Fruit fly (Drosophila melanogaster) whole organism, pupa: Measurements from ENCODE around the gene CG31777.

ENCODE experiments used
- CG17806 ChIP-seq: fragments of 200-800 bp; sonication (Bioruptor generic); optimal IDR thresholded peaks from 2 replicates; lab custom pipeline; 2018; ENCODE audit warnings: missing biosample characterization, mild to moderate bottlenecking, missing genetic modification characterization, moderate library complexity
- D1 ChIP-seq: fragments of 200-800 bp; sonication (Bioruptor generic); optimal IDR thresholded peaks from 2 replicates; lab custom pipeline; 2018; ENCODE audit warnings: missing biosample characterization, mild to moderate bottlenecking, missing genetic modification characterization, moderate library complexity
- Pif1B ChIP-seq: fragments of 200-800 bp; sonication (Bioruptor generic); optimal IDR thresholded peaks from 3 replicates; lab custom pipeline; 2016; ENCODE audit warnings: missing biosample characterization, missing genetic modification characterization
- Snoo ChIP-seq: fragments of 200-800 bp; sonication (Bioruptor generic); optimal IDR thresholded peaks from 3 replicates; lab custom pipeline; 2017; ENCODE audit warnings: missing biosample characterization, mild to moderate bottlenecking, missing genetic modification characterization, inconsistent platforms
- fd96Ca ChIP-seq: fragments of 200-800 bp; sonication (Bioruptor generic); IDR thresholded peaks from 3 replicates; pipeline ENCODE4 v1.3.6; 2022; ENCODE audit warnings: missing biosample characterization, missing genetic modification characterization

DNA sequence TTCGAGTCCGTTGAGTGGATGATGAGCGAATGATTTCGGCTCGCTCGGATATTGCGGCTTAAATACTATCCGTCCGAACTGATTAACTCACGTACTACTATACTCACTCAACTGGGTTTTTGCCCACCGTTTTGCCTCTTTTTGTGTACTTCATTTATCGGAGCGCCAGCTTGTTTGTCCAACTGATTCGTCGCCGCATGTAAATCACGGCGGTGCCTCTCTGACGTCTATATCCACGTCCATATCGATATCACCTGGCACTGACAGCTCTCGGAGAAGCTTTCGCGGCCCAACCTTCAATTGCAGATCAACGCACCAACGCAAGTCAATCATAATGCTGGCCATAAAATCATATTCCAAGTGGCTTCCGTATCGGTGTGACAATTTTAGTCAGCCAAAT is 9.1 kb downstream of the CG31777 start, which contains the start of gene CG3604:
- TF ChIP-seq CG17806 (tag; lab: Kevin White, UChicago) (no peak), Snoo (tag; lab: Kevin White, UChicago) (no peak), Pif1B (GFP tag; lab: Kevin White, UChicago) (no peak), D1 (tag; lab: Kevin White, UChicago) (no peak), fd96Ca (GFP tag; lab: Robert Waterston, UW) (no peak)
